Worm (Caenorhabditis elegans) whole organism, young adult: ENCODE results near the gene lin-22.

Source experiments
- ama-1 ChIP-seq, 3 experiments: fragments of 150-350 bp in 1 of 3; sonication (generic microtip) in 2 of 3; optimal IDR thresholded peaks; 2 replicates each; lab custom pipeline; 2014 to 2018; ENCODE audit warnings: missing biosample characterization in 2 of 3, missing genetic modification characterization in 2 of 3, missing genetic modification reagents in 2 of 3
- dox-1 ChIP-seq: fragments of 200-800 bp; sonication (Bioruptor generic); IDR thresholded peaks from 2 replicates; pipeline ENCODE4 v1.3.6; 2022; ENCODE audit warnings: missing genetic modification reagents, missing genetic modification characterization, missing compliant biosample characterization
- dpl-1 ChIP-seq: fragments of 150-350 bp; optimal IDR thresholded peaks from 2 replicates; lab custom pipeline; 2014; ENCODE audit warnings: missing biosample characterization, missing genetic modification reagents, missing genetic modification characterization
- ets-4 ChIP-seq: fragments of 200-800 bp; sonication (Bioruptor generic); optimal IDR thresholded peaks from 2 replicates; lab custom pipeline; 2018; ENCODE audit warnings: mild to moderate bottlenecking, missing genetic modification characterization, missing compliant biosample characterization
- let-526 ChIP-seq: fragments of 200-800 bp; sonication (Bioruptor generic); IDR thresholded peaks from 2 replicates; pipeline ENCODE4 v1.3.6; 2022; ENCODE audit warnings: missing genetic modification reagents, missing genetic modification characterization, missing compliant biosample characterization
- snpc-4 ChIP-seq, 5 experiments: fragments of 150-350 bp in 1 of 5; sonication (generic microtip) in 4 of 5; optimal IDR thresholded peaks; 2 replicates each; lab custom pipeline; 2014 to 2018; ENCODE audit warnings: missing genetic modification characterization in 5 of 5, missing biosample characterization in 3 of 5, antibody characterized with exemption in 2 of 5, mild to moderate bottlenecking in 2 of 5, missing compliant biosample characterization in 2 of 5, missing genotype in 2 of 5, moderate library complexity in 2 of 5, missing genetic modification reagents in 1 of 5
- sptf-2 ChIP-seq: fragments of 200-800 bp; sonication (Bioruptor generic); optimal IDR thresholded peaks from 2 replicates; lab custom pipeline; 2018; ENCODE audit warnings: mild to moderate bottlenecking, missing genetic modification characterization, missing compliant biosample characterization
- tbp1 ChIP-seq: fragments of 200-800 bp; sonication (Bioruptor generic); optimal IDR thresholded peaks from 2 replicates; lab custom pipeline; 2018; ENCODE audit warnings: mild to moderate bottlenecking, missing genetic modification characterization, missing compliant biosample characterization
- zim-3 ChIP-seq: sonication (generic microtip); optimal IDR thresholded peaks from 2 replicates; lab custom pipeline; 2017; ENCODE audit warnings: mild to moderate bottlenecking, missing genetic modification characterization, moderate library complexity, missing compliant biosample characterization

DNA sequence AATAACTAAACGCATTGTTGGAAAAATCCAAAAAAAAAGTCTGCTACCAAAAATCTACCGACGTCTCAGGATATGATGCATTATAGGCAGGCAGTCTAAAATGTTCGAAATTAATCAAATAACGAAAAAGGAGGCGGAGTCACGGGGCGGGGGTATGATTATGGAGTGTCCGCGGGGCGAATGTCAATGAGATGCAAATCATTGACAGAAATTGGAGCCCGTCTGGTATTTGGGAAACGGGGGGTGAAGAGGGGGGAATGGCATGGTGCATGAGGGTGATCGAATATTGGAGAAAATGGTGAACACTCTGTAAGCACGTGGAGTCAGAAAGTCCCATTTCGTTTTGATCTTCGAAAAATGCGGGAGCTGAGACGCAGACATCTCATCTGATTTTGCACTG, 41.2 kb upstream of the lin-22 start, which contains the start of gene lad-2:
- TF ChIP-seq snpc-4 (GFP tag; optimal IDR thresholded peaks at IDR 0.05; lab: Kevin White, UChicago) = no peak
- TF ChIP-seq snpc-4 (tag; optimal IDR thresholded peaks at IDR 0.05; lab: Kevin White, UChicago) = no peak
- no peak for TF ChIP-seq dox-1 (GFP tag; lab: Robert Waterston, UW)
- TF ChIP-seq zim-3 (tag; lab: Kevin White, UChicago) = no peak
- no peak for TF ChIP-seq let-526
- no peak for TF ChIP-seq sptf-2 (GFP tag; lab: Kevin White, UChicago)
- no peak for TF ChIP-seq ets-4 (GFP tag; lab: Kevin White, UChicago)
- TF ChIP-seq dpl-1 (GFP tag; lab: Kevin White, UChicago) = no peak
- no peak for TF ChIP-seq tbp1 (GFP tag; lab: Kevin White, UChicago)
- no peak for TF ChIP-seq ama-1 (optimal IDR thresholded peaks at IDR 0.05; lab: Kevin White, UChicago)
- no peak for TF ChIP-seq ama-1 (GFP tag; optimal IDR thresholded peaks at IDR 0.05; lab: Kevin White, UChicago)
